Fruit fly (Drosophila melanogaster) whole organism: ENCODE measurements around the gene Muc14A.

Source experiments
- CG8478 ChIP-seq: fragments of >200 bp; optimal IDR thresholded peaks from 2 replicates; lab custom pipeline; 2018; ENCODE audit warnings: inconsistent platforms
- psq ChIP-seq: fragments of >200 bp; optimal IDR thresholded peaks from 2 replicates; lab custom pipeline; 2017

dm6 chrX:16089012-16089963 lies 80.4 kb downstream of the Muc14A start:
- TF ChIP-seq CG8478 (lab: Kevin White, UChicago): no peak
- TF ChIP-seq psq (lab: Kevin White, UChicago): no peak
